Fruit fly (Drosophila melanogaster): ENCODE data around the gene CG43231.

dm6 chr2L:17735547-17735958 lies 31.1 kb downstream of the CG43231 start:
- TF ChIP-seq E2f2 (GFP tag; IDR thresholded peaks at IDR 0.05) (no peak), Spps (tag; optimal IDR thresholded peaks at IDR 0.05) (no peak), lola (GFP tag; optimal IDR thresholded peaks at IDR 0.05) (no peak), mld (GFP tag; IDR thresholded peaks at IDR 0.05; ENCODE audit: partially characterized antibody) (no peak), Mrtf (GFP tag; IDR thresholded peaks at IDR 0.05) (no peak), CG8089 (GFP tag; optimal IDR thresholded peaks at IDR 0.05) (no peak), CG15514 (GFP tag; optimal IDR thresholded peaks at IDR 0.05) (no peak), CG11247 (GFP tag; IDR thresholded peaks at IDR 0.05) (no peak), corto (GFP tag; optimal IDR thresholded peaks at IDR 0.05) (no peak), CG18262 (tag; optimal IDR thresholded peaks at IDR 0.05) (no peak), pnt (GFP tag; optimal IDR thresholded peaks at IDR 0.05) (no peak), zfh2 (GFP tag; optimal IDR thresholded peaks at IDR 0.05) (no peak), CG8388 (GFP tag; optimal IDR thresholded peaks at IDR 0.05) (no peak)
